Fruit fly (Drosophila melanogaster) whole organism, embryonic: ENCODE data around the gene CG9205.

ENCODE experiments used
- Ada2b ChIP-seq: fragments of 200-800 bp; sonication (Bioruptor generic); IDR thresholded peaks from 2 replicates; pipeline ENCODE4 v1.3.6; 2022; ENCODE audit warnings: missing biosample characterization, missing genetic modification characterization
- Blimp-1 ChIP-seq: fragments of 200-800 bp; sonication (Bioruptor generic); optimal IDR thresholded peaks from 3 replicates; lab custom pipeline; 2018; ENCODE audit warnings: missing biosample characterization, missing genetic modification characterization, mild to moderate bottlenecking, moderate library complexity, missing genetic modification reagents
- CG10462 ChIP-seq: fragments of 200-800 bp; sonication (Bioruptor generic); optimal IDR thresholded peaks from 2 replicates; lab custom pipeline; 2016; ENCODE audit warnings: missing biosample characterization, missing genetic modification characterization
- CG10565 ChIP-seq: fragments of 200-800 bp; sonication (Bioruptor generic); optimal IDR thresholded peaks from 3 replicates; lab custom pipeline; 2016; ENCODE audit warnings: missing biosample characterization, mild to moderate bottlenecking, missing genetic modification characterization
- CG10979 ChIP-seq: fragments of 200-800 bp; sonication (Bioruptor generic); optimal IDR thresholded peaks from 2 replicates; lab custom pipeline; 2018; ENCODE audit warnings: missing biosample characterization, mild to moderate bottlenecking, missing genetic modification characterization, moderate library complexity
- CG14710 ChIP-seq: fragments of 200-800 bp; sonication (Bioruptor generic); optimal IDR thresholded peaks from 3 replicates; lab custom pipeline; 2019; ENCODE audit warnings: missing biosample characterization, mild to moderate bottlenecking, missing genetic modification characterization, moderate library complexity
- CG14860 ChIP-seq: fragments of 200-800 bp; sonication (Bioruptor generic); IDR thresholded peaks from 3 replicates; pipeline ENCODE4 v1.3.6; 2022; ENCODE audit warnings: missing biosample characterization, missing genetic modification characterization; ENCODE audit not compliant: partially characterized antibody
- CG16813 ChIP-seq: fragments of 200-800 bp; sonication (Bioruptor generic); IDR thresholded peaks from 3 replicates; pipeline ENCODE4 v1.3.6; 2022; ENCODE audit warnings: missing biosample characterization, missing genetic modification characterization; ENCODE audit not compliant: partially characterized antibody
- CG17829 ChIP-seq: fragments of 200-800 bp; optimal IDR thresholded peaks from 2 replicates; lab custom pipeline; 2019; ENCODE audit warnings: missing biosample characterization, mild to moderate bottlenecking, missing genetic modification characterization, moderate library complexity
- CG18599 ChIP-seq: fragments of 200-800 bp; sonication (Bioruptor generic); optimal IDR thresholded peaks from 3 replicates; lab custom pipeline; 2017; ENCODE audit warnings: missing biosample characterization, missing genetic modification characterization, mild to moderate bottlenecking, moderate library complexity, missing genetic modification reagents
- CG3407 ChIP-seq: fragments of 200-800 bp; sonication (Bioruptor generic); optimal IDR thresholded peaks from 2 replicates; lab custom pipeline; 2018; ENCODE audit warnings: missing biosample characterization, mild to moderate bottlenecking, missing genetic modification characterization
- CG3726 ChIP-seq: fragments of 200-800 bp; sonication (Bioruptor generic); IDR thresholded peaks from 3 replicates; pipeline ENCODE4, ENCODE4 v1.3.6; 2022; ENCODE audit warnings: missing biosample characterization, missing genetic modification characterization
- CG4282 ChIP-seq: fragments of 200-800 bp; sonication (Bioruptor generic); optimal IDR thresholded peaks from 2 replicates; lab custom pipeline; 2016; ENCODE audit warnings: missing biosample characterization, missing genetic modification characterization
- CG4360 ChIP-seq: fragments of 200-800 bp; sonication (Bioruptor generic); IDR thresholded peaks from 2 replicates; pipeline ENCODE4 v1.3.6; 2022; ENCODE audit warnings: missing biosample characterization, missing genetic modification characterization
- CG5180 ChIP-seq: fragments of 200-800 bp; sonication (Bioruptor generic); optimal IDR thresholded peaks from 3 replicates; lab custom pipeline; 2017; ENCODE audit warnings: missing biosample characterization, missing genetic modification characterization, mild to moderate bottlenecking, moderate library complexity, missing genetic modification reagents
- CG7928 ChIP-seq: fragments of 200-800 bp; sonication (Bioruptor generic); optimal IDR thresholded peaks from 2 replicates; lab custom pipeline; 2017; ENCODE audit warnings: missing biosample characterization, mild to moderate bottlenecking, missing genetic modification characterization
- CG7963 ChIP-seq: fragments of 200-800 bp; sonication (Bioruptor generic); IDR thresholded peaks from 3 replicates; pipeline ENCODE4 v1.3.6; 2022; ENCODE audit warnings: missing biosample characterization, missing genetic modification characterization; ENCODE audit not compliant: partially characterized antibody
- CG8388 ChIP-seq: fragments of 200-800 bp; sonication (Bioruptor generic); optimal IDR thresholded peaks from 2 replicates; lab custom pipeline; 2019; ENCODE audit warnings: missing biosample characterization, mild to moderate bottlenecking, missing genetic modification characterization, moderate library complexity
- CG9215 ChIP-seq: fragments of 200-800 bp; sonication (Bioruptor generic); IDR thresholded peaks from 2 replicates; pipeline ENCODE4 v1.3.6; 2022; ENCODE audit warnings: missing biosample characterization, missing genetic modification characterization
- CG9609 ChIP-seq: fragments of 200-800 bp; sonication (Bioruptor generic); optimal IDR thresholded peaks from 3 replicates; lab custom pipeline; 2016; ENCODE audit warnings: missing biosample characterization, missing genetic modification characterization
- Dad ChIP-seq: fragments of 200-800 bp; sonication (Bioruptor generic); optimal IDR thresholded peaks from 3 replicates; lab custom pipeline; 2016; ENCODE audit warnings: missing biosample characterization, missing genetic modification characterization
- Dbx ChIP-seq: fragments of 200-800 bp; sonication (Bioruptor generic); IDR thresholded peaks from 3 replicates; pipeline ENCODE4 v1.3.6; 2022; ENCODE audit warnings: missing biosample characterization, missing genetic modification characterization
- Dfd ChIP-seq, 2 experiments: fragments of >200 bp; optimal IDR thresholded peaks; 2 replicates each; lab custom pipeline; 2017; ENCODE audit warnings: missing biosample characterization in 2 of 2, missing genetic modification characterization in 2 of 2
- Dp ChIP-seq: fragments of 200-800 bp; sonication (Bioruptor generic); optimal IDR thresholded peaks from 2 replicates; lab custom pipeline; 2018; ENCODE audit warnings: missing biosample characterization, mild to moderate bottlenecking, missing genetic modification characterization, moderate library complexity
- Drgx ChIP-seq: fragments of 200-800 bp; sonication (Bioruptor generic); IDR thresholded peaks from 2 replicates; pipeline ENCODE4 v1.3.6; 2022; ENCODE audit warnings: missing biosample characterization, missing genetic modification characterization
- Mrtf ChIP-seq: fragments of 200-800 bp; sonication (Bioruptor generic); IDR thresholded peaks from 3 replicates; pipeline ENCODE4 v1.3.6; 2022; ENCODE audit warnings: missing biosample characterization, missing genetic modification characterization
- Ravus ChIP-seq: fragments of 200-800 bp; sonication (Bioruptor generic); IDR thresholded peaks from 2 replicates; pipeline ENCODE4 v1.3.6; 2022; ENCODE audit warnings: missing biosample characterization, missing genetic modification characterization
- Rfx ChIP-seq: fragments of 200-800 bp; sonication (Bioruptor generic); IDR thresholded peaks from 2 replicates; pipeline ENCODE4 v1.3.6; 2022; ENCODE audit warnings: missing biosample characterization, missing genetic modification characterization
- Sox100B ChIP-seq: fragments of 200-800 bp; sonication (Bioruptor generic); optimal IDR thresholded peaks from 3 replicates; lab custom pipeline; 2018; ENCODE audit warnings: missing biosample characterization, mild to moderate bottlenecking, missing genetic modification characterization
- Sox102F ChIP-seq: fragments of 200-800 bp; sonication (Bioruptor generic); optimal IDR thresholded peaks from 2 replicates; lab custom pipeline; 2018; ENCODE audit warnings: missing biosample characterization, mild to moderate bottlenecking, missing genetic modification characterization, moderate library complexity
- ash1 ChIP-seq: fragments of 200-800 bp; sonication (Bioruptor generic); optimal IDR thresholded peaks from 2 replicates; lab custom pipeline; 2018; ENCODE audit warnings: missing biosample characterization, mild to moderate bottlenecking, missing genetic modification characterization
- cg ChIP-seq: fragments of 200-800 bp; sonication (Bioruptor generic); optimal IDR thresholded peaks from 3 replicates; lab custom pipeline; 2019; ENCODE audit warnings: missing biosample characterization, mild to moderate bottlenecking, missing genetic modification characterization, moderate library complexity
- crol ChIP-seq: fragments of 200-800 bp; sonication (Bioruptor generic); IDR thresholded peaks from 2 replicates; pipeline ENCODE4 v1.3.6; 2022; ENCODE audit warnings: missing biosample characterization, missing genetic modification characterization
- danr ChIP-seq: fragments of 200-800 bp; sonication (Bioruptor generic); IDR thresholded peaks from 2 replicates; pipeline ENCODE4 v1.3.6; 2022; ENCODE audit warnings: missing biosample characterization, missing genetic modification characterization
- dmrt99B ChIP-seq: fragments of 200-800 bp; sonication (Bioruptor generic); optimal IDR thresholded peaks from 2 replicates; lab custom pipeline; 2018; ENCODE audit warnings: missing biosample characterization, mild to moderate bottlenecking, missing genetic modification characterization, moderate library complexity
- gem ChIP-seq: fragments of 200-800 bp; sonication (Bioruptor generic); optimal IDR thresholded peaks from 2 replicates; lab custom pipeline; 2019; ENCODE audit warnings: missing biosample characterization, mild to moderate bottlenecking, missing genetic modification characterization, moderate library complexity
- h ChIP-seq: fragments of >200 bp; optimal IDR thresholded peaks from 2 replicates; lab custom pipeline; 2017
- ind ChIP-seq: fragments of 200-800 bp; sonication (Bioruptor generic); optimal IDR thresholded peaks from 3 replicates; lab custom pipeline; 2016; ENCODE audit warnings: missing biosample characterization, missing genetic modification characterization
- jigr1 ChIP-seq: fragments of 200-800 bp; sonication (Bioruptor generic); IDR thresholded peaks from 3 replicates; pipeline ENCODE4 v1.3.6; 2022; ENCODE audit warnings: missing biosample characterization, missing genetic modification characterization
- jing ChIP-seq: fragments of 200-800 bp; sonication (Bioruptor generic); optimal IDR thresholded peaks from 2 replicates; lab custom pipeline; 2018; ENCODE audit warnings: missing biosample characterization, mild to moderate bottlenecking, missing genetic modification characterization
- jumu ChIP-seq: fragments of 200-800 bp; sonication (Bioruptor generic); optimal IDR thresholded peaks from 3 replicates; lab custom pipeline; 2016; ENCODE audit warnings: missing biosample characterization, missing genetic modification characterization
- lab ChIP-seq: fragments of 200-800 bp; sonication (Bioruptor generic); optimal IDR thresholded peaks from 3 replicates; lab custom pipeline; 2017; ENCODE audit warnings: missing biosample characterization, missing genetic modification characterization, mild to moderate bottlenecking, moderate library complexity, missing genetic modification reagents
- lbe ChIP-seq: fragments of 200-800 bp; sonication (Bioruptor generic); optimal IDR thresholded peaks from 2 replicates; lab custom pipeline; 2016; ENCODE audit warnings: missing biosample characterization, mild to moderate bottlenecking, missing genetic modification characterization
- lilli ChIP-seq: fragments of 200-800 bp; sonication (Bioruptor generic); optimal IDR thresholded peaks from 3 replicates; lab custom pipeline; 2016; ENCODE audit warnings: missing biosample characterization, missing genetic modification characterization
- odd ChIP-seq: fragments of 200-800 bp; sonication (Bioruptor generic); optimal IDR thresholded peaks from 2 replicates; lab custom pipeline; 2017; ENCODE audit warnings: missing biosample characterization, mild to moderate bottlenecking, missing genetic modification characterization
- org-1 ChIP-seq: fragments of 200-800 bp; sonication (Bioruptor generic); optimal IDR thresholded peaks from 2 replicates; lab custom pipeline; 2017; ENCODE audit warnings: missing biosample characterization, missing genetic modification characterization
- pnt ChIP-seq: fragments of 200-800 bp; sonication (Bioruptor generic); optimal IDR thresholded peaks from 3 replicates; lab custom pipeline; 2016; ENCODE audit warnings: missing biosample characterization, missing genetic modification characterization
- seq ChIP-seq: fragments of 200-800 bp; sonication (Bioruptor generic); IDR thresholded peaks from 2 replicates; pipeline ENCODE4 v1.3.6; 2022; ENCODE audit warnings: missing biosample characterization, missing genetic modification characterization
- slou ChIP-seq: fragments of 200-800 bp; sonication (Bioruptor generic); optimal IDR thresholded peaks from 3 replicates; lab custom pipeline; 2016; ENCODE audit warnings: missing biosample characterization, missing genetic modification characterization
- trem ChIP-seq: fragments of 200-800 bp; optimal IDR thresholded peaks from 3 replicates; lab custom pipeline; 2019; ENCODE audit warnings: missing biosample characterization, mild to moderate bottlenecking, missing genetic modification characterization, moderate library complexity
- vvl ChIP-seq: fragments of 200-800 bp; sonication (Bioruptor generic); IDR thresholded peaks from 2 replicates; pipeline ENCODE4 v1.3.6; 2022; ENCODE audit warnings: missing biosample characterization, missing genetic modification characterization
- zfh1 ChIP-seq: fragments of 200-800 bp; sonication (Bioruptor generic); IDR thresholded peaks from 3 replicates; pipeline ENCODE4 v1.3.6; 2022; ENCODE audit warnings: missing biosample characterization, missing genetic modification characterization

CG9205 gene

DNA sequence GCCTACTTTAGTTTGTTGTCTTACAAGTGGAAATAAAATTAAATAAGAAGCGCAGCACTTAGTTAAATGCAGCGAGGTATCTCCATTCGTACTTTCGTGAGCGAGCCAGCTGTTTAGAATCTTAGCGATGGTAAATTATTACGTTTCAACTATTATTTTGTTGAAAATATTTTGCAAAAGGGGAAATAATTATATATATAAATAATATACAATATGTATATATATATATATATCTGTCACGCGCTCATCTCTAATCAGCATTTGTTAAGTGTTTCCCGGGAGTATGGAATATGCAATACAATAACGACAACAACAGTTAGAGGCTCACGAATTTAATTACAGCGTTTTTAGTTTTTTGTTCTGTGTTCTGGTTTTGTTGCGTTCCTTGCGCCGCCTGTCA, 48.8 kb downstream of the CG9205 start (continued):
- TF ChIP-seq CG10565 (GFP tag; lab: Kevin White, UChicago) (no peak), pnt (no peak), Rfx (GFP tag; lab: Robert Waterston, UW) (no peak), CG3407 (no peak), zfh1 (GFP tag; lab: Robert Waterston, UW) (peak; percentile 76), CG4360 (GFP tag; lab: Robert Waterston, UW) (no peak; the same call in 1 of the 2 replicates), Ada2b (GFP tag; lab: Robert Waterston, UW) (no peak), CG17829 (peak; percentile 67), trem (tag; lab: Kevin White, UChicago) (peak; percentile 49), lbe (no peak), lilli (no peak), CG3726 (GFP tag; lab: Robert Waterston, UW) (no peak), Dp (GFP tag; lab: Kevin White, UChicago) (no peak), CG9609 (GFP tag; lab: Kevin White, UChicago) (no peak), ash1 (no peak), dmrt99B (peak; percentile 29), jumu (GFP tag; lab: Kevin White, UChicago) (no peak), jigr1 (GFP tag; lab: Robert Waterston, UW) (no peak), lab (GFP tag; lab: Kevin White, UChicago) (peak; percentile 3), CG14860 (GFP tag; lab: Robert Waterston, UW) (peak; percentile 55; the same call in 1 of the 3 replicates), CG10462 (no peak), Dad (no peak), CG5180 (peak; percentile 2), org-1 (GFP tag; lab: Kevin White, UChicago) (no peak), gem (tag; lab: Kevin White, UChicago) (peak; percentile 48), CG10979 (tag; lab: Kevin White, UChicago) (peak; percentile 75), CG4282 (GFP tag; lab: Kevin White, UChicago) (no peak), CG7928 (GFP tag; lab: Kevin White, UChicago) (no peak), CG9215 (no peak), odd (no peak), danr (GFP tag; lab: Robert Waterston, UW) (no peak), jing (no peak), seq (no peak), cg (GFP tag; lab: Kevin White, UChicago) (no peak), slou (no peak), CG8388 (GFP tag; lab: Kevin White, UChicago) (peak; percentile 8), CG14710 (peak; percentile 60), crol (GFP tag; lab: Robert Waterston, UW) (no peak), CG7963 (GFP tag; lab: Robert Waterston, UW) (no peak), vvl (GFP tag; lab: Robert Waterston, UW) (peak; percentile 64; the same call in 1 of the 2 replicates), Drgx (GFP tag; lab: Robert Waterston, UW) (peak; percentile 49), Ravus (GFP tag; lab: Robert Waterston, UW) (no peak), h (lab: Kevin White, UChicago) (no peak), CG18599 (GFP tag; lab: Kevin White, UChicago) (peak; percentile 21), Sox102F (GFP tag; lab: Kevin White, UChicago) (peak; percentile 21), Dfd (GFP tag; optimal IDR thresholded peaks at IDR 0.05; lab: Kevin White, UChicago) (no peak), Blimp-1 (GFP tag; lab: Kevin White, UChicago) (peak; percentile 74), CG16813 (no peak), Dbx (GFP tag; lab: Robert Waterston, UW) (no peak), Sox100B (GFP tag; lab: Kevin White, UChicago) (peak; percentile 64), Mrtf (GFP tag; lab: Robert Waterston, UW) (no peak), ind (no peak)
